Fruit fly (Drosophila melanogaster) whole organism, embryonic: ENCODE results near the gene Paris.

ENCODE experiments used
- ATbp ChIP-seq: fragments of 200-800 bp; sonication (Bioruptor generic); optimal IDR thresholded peaks from 2 replicates; lab custom pipeline; 2017; ENCODE audit warnings: missing biosample characterization, mild to moderate bottlenecking, missing genetic modification characterization, missing genetic modification reagents
- CG10321 ChIP-seq: fragments of 200-800 bp; sonication (Bioruptor generic); IDR thresholded peaks from 2 replicates; pipeline ENCODE4 v1.3.6; 2022; ENCODE audit warnings: missing biosample characterization, missing genetic modification characterization
- CG11723 ChIP-seq: fragments of 200-800 bp; sonication (Bioruptor generic); optimal IDR thresholded peaks from 2 replicates; lab custom pipeline; 2017; ENCODE audit warnings: missing biosample characterization, mild to moderate bottlenecking, missing genetic modification characterization
- CG13296 ChIP-seq: fragments of 200-800 bp; sonication (Bioruptor generic); optimal IDR thresholded peaks from 3 replicates; lab custom pipeline; 2018; ENCODE audit warnings: missing biosample characterization, mild to moderate bottlenecking, missing genetic modification characterization
- CG15514 ChIP-seq: fragments of 200-800 bp; sonication (Bioruptor generic); optimal IDR thresholded peaks from 3 replicates; lab custom pipeline; 2017; ENCODE audit warnings: missing biosample characterization, missing genetic modification characterization, mild to moderate bottlenecking, moderate library complexity, missing genetic modification reagents
- CG15696 ChIP-seq: fragments of 200-800 bp; sonication (Bioruptor generic); optimal IDR thresholded peaks from 2 replicates; lab custom pipeline; 2019; ENCODE audit warnings: missing biosample characterization, mild to moderate bottlenecking, missing genetic modification characterization, moderate library complexity
- CG17361 ChIP-seq: fragments of 200-800 bp; sonication (Bioruptor generic); IDR thresholded peaks from 3 replicates; pipeline ENCODE4 v1.3.6; 2022; ENCODE audit warnings: missing biosample characterization, missing genetic modification characterization
- CG17802 ChIP-seq: fragments of 200-800 bp; sonication (Bioruptor generic); optimal IDR thresholded peaks from 2 replicates; lab custom pipeline; 2018; ENCODE audit warnings: missing biosample characterization, mild to moderate bottlenecking, missing genetic modification characterization, moderate library complexity
- CG1792 ChIP-seq: fragments of 200-800 bp; sonication (Bioruptor generic); optimal IDR thresholded peaks from 2 replicates; lab custom pipeline; 2016; ENCODE audit warnings: missing biosample characterization, missing genetic modification characterization
- CG18011 ChIP-seq: fragments of 200-800 bp; sonication (Bioruptor generic); optimal IDR thresholded peaks from 2 replicates; lab custom pipeline; 2017; ENCODE audit warnings: missing biosample characterization, missing genetic modification characterization, mild to moderate bottlenecking, moderate library complexity, missing genotype
- CG2678 ChIP-seq: fragments of 200-800 bp; sonication (Bioruptor generic); optimal IDR thresholded peaks from 3 replicates; lab custom pipeline; 2019; ENCODE audit warnings: missing biosample characterization, mild to moderate bottlenecking, missing genetic modification characterization, moderate library complexity
- CG34224 ChIP-seq: fragments of 200-800 bp; sonication (Bioruptor generic); IDR thresholded peaks from 3 replicates; pipeline ENCODE4 v1.3.6; 2022; ENCODE audit warnings: missing biosample characterization, missing genetic modification characterization; ENCODE audit not compliant: partially characterized antibody
- CG34376 ChIP-seq: fragments of 200-800 bp; sonication (Bioruptor generic); optimal IDR thresholded peaks from 2 replicates; lab custom pipeline; 2018; ENCODE audit warnings: missing biosample characterization, mild to moderate bottlenecking, missing genetic modification characterization
- CG6689 ChIP-seq: fragments of 200-800 bp; sonication (Bioruptor generic); IDR thresholded peaks from 2 replicates; pipeline ENCODE4 v1.3.6; 2022; ENCODE audit warnings: missing biosample characterization, missing genetic modification characterization
- CG6791 ChIP-seq: fragments of 200-800 bp; sonication (Bioruptor generic); IDR thresholded peaks from 3 replicates; pipeline ENCODE4 v1.3.6; 2022; ENCODE audit warnings: missing biosample characterization, missing genetic modification characterization; ENCODE audit not compliant: partially characterized antibody
- CG6854 ChIP-seq: fragments of 200-800 bp; sonication (Bioruptor generic); optimal IDR thresholded peaks from 3 replicates; lab custom pipeline; 2017; ENCODE audit warnings: missing biosample characterization, mild to moderate bottlenecking, missing genetic modification characterization
- CG9609 ChIP-seq: fragments of 200-800 bp; sonication (Bioruptor generic); optimal IDR thresholded peaks from 3 replicates; lab custom pipeline; 2016; ENCODE audit warnings: missing biosample characterization, missing genetic modification characterization
- D ChIP-seq, 2 experiments: fragments of 200-800 bp in 1 of 2; fragments of >200 bp in 1 of 2; sonication (Bioruptor generic) in 1 of 2; optimal IDR thresholded peaks; 2 replicates in 1 of 2; 3 replicates in 1 of 2; lab custom pipeline; 2017; ENCODE audit warnings: mild to moderate bottlenecking in 1 of 2, missing biosample characterization in 1 of 2, missing genetic modification characterization in 1 of 2, missing genetic modification reagents in 1 of 2
- Dref ChIP-seq: fragments of 200-800 bp; sonication (Bioruptor generic); IDR thresholded peaks from 2 replicates; pipeline ENCODE4 v1.3.6; 2022; ENCODE audit warnings: missing biosample characterization, missing genetic modification characterization
- Drgx ChIP-seq: fragments of 200-800 bp; sonication (Bioruptor generic); IDR thresholded peaks from 2 replicates; pipeline ENCODE4 v1.3.6; 2022; ENCODE audit warnings: missing biosample characterization, missing genetic modification characterization
- GATAe ChIP-seq: fragments of 200-800 bp; sonication (Bioruptor generic); conservative IDR thresholded peaks from 2 replicates; pipeline ENCODE4 v1.3.6; 2022; ENCODE audit warnings: missing biosample characterization, missing genetic modification characterization
- H2.0 ChIP-seq: fragments of 200-800 bp; sonication (Bioruptor generic); IDR thresholded peaks from 2 replicates; pipeline ENCODE4 v1.3.6; 2022; ENCODE audit warnings: missing biosample characterization, missing genetic modification characterization
- HLH4C ChIP-seq: fragments of 200-800 bp; sonication (Bioruptor generic); IDR thresholded peaks from 3 replicates; pipeline ENCODE4 v1.3.6; 2022; ENCODE audit warnings: missing biosample characterization, missing genetic modification characterization; ENCODE audit not compliant: partially characterized antibody
- Hand ChIP-seq: fragments of 200-800 bp; sonication (Bioruptor generic); optimal IDR thresholded peaks from 2 replicates; lab custom pipeline; 2017; ENCODE audit warnings: mild to moderate bottlenecking, missing biosample characterization, missing genetic modification reagents, missing genetic modification characterization
- Hey ChIP-seq: fragments of 200-800 bp; sonication (Bioruptor generic); optimal IDR thresholded peaks from 3 replicates; lab custom pipeline; 2018; ENCODE audit warnings: missing biosample characterization, mild to moderate bottlenecking, missing genetic modification characterization
- Kr ChIP-seq: fragments of 200-800 bp; sonication (Bioruptor generic); optimal IDR thresholded peaks from 2 replicates; lab custom pipeline; 2017; ENCODE audit warnings: missing biosample characterization, mild to moderate bottlenecking, missing genetic modification characterization
- MBD-R2 ChIP-seq: fragments of 200-800 bp; sonication (Bioruptor generic); IDR thresholded peaks from 2 replicates; pipeline ENCODE4 v1.3.6; 2022; ENCODE audit warnings: missing biosample characterization, missing genetic modification characterization
- Mad ChIP-seq: fragments of 200-800 bp; sonication (Bioruptor generic); optimal IDR thresholded peaks from 2 replicates; lab custom pipeline; 2016; ENCODE audit warnings: missing biosample characterization, missing genetic modification characterization
- Neu2 ChIP-seq: fragments of 200-800 bp; sonication (Bioruptor generic); optimal IDR thresholded peaks from 3 replicates; lab custom pipeline; 2016; ENCODE audit warnings: missing biosample characterization, missing genetic modification characterization, borderline replicate concordance
- ac ChIP-seq: fragments of 200-800 bp; sonication (Bioruptor generic); optimal IDR thresholded peaks from 3 replicates; lab custom pipeline; 2017; ENCODE audit warnings: missing biosample characterization, mild to moderate bottlenecking, missing genetic modification characterization
- ara ChIP-seq: fragments of 200-800 bp; sonication (Bioruptor generic); IDR thresholded peaks from 2 replicates; pipeline ENCODE4 v1.3.6; 2022; ENCODE audit warnings: missing biosample characterization, missing genetic modification characterization
- cas ChIP-seq: fragments of 200-800 bp; sonication (Bioruptor generic); IDR thresholded peaks from 2 replicates; pipeline ENCODE4 v1.3.6; 2022; ENCODE audit warnings: missing biosample characterization, missing genetic modification characterization
- crol ChIP-seq: fragments of 200-800 bp; sonication (Bioruptor generic); IDR thresholded peaks from 2 replicates; pipeline ENCODE4 v1.3.6; 2022; ENCODE audit warnings: missing biosample characterization, missing genetic modification characterization
- da ChIP-seq: fragments of 200-800 bp; sonication (Bioruptor generic); optimal IDR thresholded peaks from 2 replicates; lab custom pipeline; 2016; ENCODE audit warnings: missing biosample characterization, missing genetic modification characterization
- dm ChIP-seq: fragments of 200-800 bp; sonication (Bioruptor generic); optimal IDR thresholded peaks from 3 replicates; lab custom pipeline; 2016; ENCODE audit warnings: missing biosample characterization, missing genetic modification characterization
- fd3F ChIP-seq: fragments of 200-800 bp; sonication (Bioruptor generic); optimal IDR thresholded peaks from 2 replicates; lab custom pipeline; 2018; ENCODE audit warnings: missing biosample characterization, mild to moderate bottlenecking, missing genetic modification characterization, moderate library complexity
- fru ChIP-seq: fragments of >200 bp; optimal IDR thresholded peaks from 2 replicates; lab custom pipeline; 2017
- gro ChIP-seq: fragments of 200-800 bp; sonication (Bioruptor generic); optimal IDR thresholded peaks from 2 replicates; lab custom pipeline; 2016; ENCODE audit warnings: missing biosample characterization, missing genetic modification characterization
- kay ChIP-seq: fragments of 200-800 bp; sonication (Bioruptor generic); optimal IDR thresholded peaks from 2 replicates; lab custom pipeline; 2016; ENCODE audit warnings: missing biosample characterization, missing genetic modification characterization
- pum ChIP-seq: fragments of 200-800 bp; sonication (Bioruptor generic); optimal IDR thresholded peaks from 2 replicates; lab custom pipeline; 2016; ENCODE audit warnings: missing biosample characterization, missing genetic modification characterization
- slou ChIP-seq: fragments of 200-800 bp; sonication (Bioruptor generic); optimal IDR thresholded peaks from 3 replicates; lab custom pipeline; 2016; ENCODE audit warnings: missing biosample characterization, missing genetic modification characterization
- tio ChIP-seq: fragments of 200-800 bp; sonication (Bioruptor generic); optimal IDR thresholded peaks from 2 replicates; lab custom pipeline; 2017; ENCODE audit warnings: missing biosample characterization, missing genetic modification characterization, inconsistent platforms
- toy ChIP-seq: fragments of 200-800 bp; sonication (Bioruptor generic); IDR thresholded peaks from 2 replicates; pipeline ENCODE4 v1.3.6; 2022; ENCODE audit warnings: missing biosample characterization, missing genetic modification characterization
- twi ChIP-seq: fragments of 200-800 bp; optimal IDR thresholded peaks from 2 replicates; lab custom pipeline; 2019; ENCODE audit warnings: missing biosample characterization, mild to moderate bottlenecking, missing genetic modification characterization, moderate library complexity
- unc-4 ChIP-seq: fragments of 200-800 bp; sonication (Bioruptor generic); IDR thresholded peaks from 2 replicates; pipeline ENCODE4 v1.3.6; 2022; ENCODE audit warnings: missing biosample characterization, missing genetic modification characterization; ENCODE audit not compliant: partially characterized antibody
- wek ChIP-seq: fragments of 200-800 bp; sonication (Bioruptor generic); optimal IDR thresholded peaks from 3 replicates; lab custom pipeline; 2018; ENCODE audit warnings: missing biosample characterization, mild to moderate bottlenecking, missing genetic modification characterization, moderate library complexity
- zf30C ChIP-seq: fragments of 200-800 bp; sonication (Bioruptor generic); optimal IDR thresholded peaks from 3 replicates; lab custom pipeline; 2018; ENCODE audit warnings: missing biosample characterization, mild to moderate bottlenecking, missing genetic modification characterization

The Paris gene

dm6 chr2L:4458119-4459056 is 5.0 kb upstream of the Paris start, which contains the start of gene RpL27A (continued):
- TF ChIP-seq ac (GFP tag; lab: Kevin White, UChicago) = peak; percentile 74
- TF ChIP-seq CG6689 (GFP tag; lab: Robert Waterston, UW) = peak; percentile 73
- peak; percentile 63 for TF ChIP-seq slou (GFP tag; lab: Kevin White, UChicago)
- peak; percentile 23 for TF ChIP-seq gro (GFP tag; lab: Kevin White, UChicago)
- TF ChIP-seq CG17802 (tag; lab: Kevin White, UChicago) = peak; percentile 82
- peak; percentile 86 for TF ChIP-seq CG13296 (GFP tag; lab: Kevin White, UChicago)
- no peak for TF ChIP-seq Drgx (GFP tag; lab: Robert Waterston, UW)
- peak; percentile 76 for TF ChIP-seq Mad (GFP tag; lab: Kevin White, UChicago)
- peak; percentile 69 for TF ChIP-seq Hand (GFP tag; lab: Kevin White, UChicago)
- TF ChIP-seq CG11723 (GFP tag; lab: Kevin White, UChicago) = peak; percentile 82
- no peak for TF ChIP-seq Kr (GFP tag; lab: Kevin White, UChicago)
- TF ChIP-seq zf30C (GFP tag; lab: Kevin White, UChicago) = peak; percentile 53
- TF ChIP-seq CG1792 (GFP tag; lab: Kevin White, UChicago) = peak; percentile 8
- peak; percentile 97 for TF ChIP-seq dm (GFP tag; lab: Kevin White, UChicago)
- peak; percentile 56 for TF ChIP-seq MBD-R2 (GFP tag; lab: Robert Waterston, UW)
- peak; percentile 48 for TF ChIP-seq CG9609 (GFP tag; lab: Kevin White, UChicago)
- TF ChIP-seq CG2678 (tag; lab: Kevin White, UChicago) = peak; percentile 68
- peak; percentile 84 for TF ChIP-seq CG17361
- TF ChIP-seq GATAe = peak; percentile 71
- no peak for TF ChIP-seq Neu2 (GFP tag; lab: Kevin White, UChicago)
- TF ChIP-seq CG15514 (GFP tag; lab: Kevin White, UChicago) = peak; percentile 85
- TF ChIP-seq pum (GFP tag; lab: Kevin White, UChicago) = peak; percentile 4
- TF ChIP-seq tio (GFP tag; lab: Kevin White, UChicago) = no peak
- peak; percentile 12 for TF ChIP-seq da (GFP tag; lab: Kevin White, UChicago)
- peak; percentile 66 for TF ChIP-seq cas
- peak; percentile 53; the same call in 1 of the 2 replicates for TF ChIP-seq CG10321 (GFP tag; lab: Robert Waterston, UW)
- TF ChIP-seq kay = peak; percentile 34
- TF ChIP-seq D (optimal IDR thresholded peaks at IDR 0.05; lab: Kevin White, UChicago) = no peak
- TF ChIP-seq D (GFP tag; optimal IDR thresholded peaks at IDR 0.05; lab: Kevin White, UChicago) = peak; percentile 69
- TF ChIP-seq fru = no peak
- TF ChIP-seq Dref (GFP tag; lab: Robert Waterston, UW) = peak; percentile 61
- peak; percentile 55 for TF ChIP-seq twi (tag; lab: Kevin White, UChicago)
- peak; percentile 53; the same call in 1 of the 3 replicates for TF ChIP-seq CG6791 (GFP tag; lab: Robert Waterston, UW)
- TF ChIP-seq fd3F = peak; percentile 68
- TF ChIP-seq ATbp (GFP tag; lab: Kevin White, UChicago) = peak; percentile 79
- TF ChIP-seq wek (GFP tag; lab: Kevin White, UChicago) = peak; percentile 97
- TF ChIP-seq toy = no peak; the same call in 1 of the 2 replicates
- TF ChIP-seq H2.0 = peak; percentile 82
- TF ChIP-seq ara (GFP tag; lab: Robert Waterston, UW) = peak; percentile 73
- peak; percentile 46; the same call in 1 of the 2 replicates for TF ChIP-seq unc-4
- TF ChIP-seq CG34224 (GFP tag; lab: Robert Waterston, UW) = no peak
- peak; percentile 48; the same call in 1 of the 2 replicates for TF ChIP-seq crol (GFP tag; lab: Robert Waterston, UW)
- peak; percentile 90 for TF ChIP-seq CG34376 (GFP tag; lab: Kevin White, UChicago)
- TF ChIP-seq Hey (tag; lab: Kevin White, UChicago) = peak; percentile 82
- no peak for TF ChIP-seq HLH4C (GFP tag; lab: Robert Waterston, UW)
- TF ChIP-seq CG6854 (GFP tag; lab: Kevin White, UChicago) = peak; percentile 75
- peak; percentile 67 for TF ChIP-seq CG18011 (GFP tag; lab: Kevin White, UChicago)
- peak; percentile 23 for TF ChIP-seq CG15696
